Worm (Caenorhabditis elegans) whole organism, late embryonic: ENCODE measurements around the gene E02H1.1.

Experiments
- T23F11.4 ChIP-seq: fragments of 200-800 bp; sonication (Bioruptor generic); optimal IDR thresholded peaks from 2 replicates; lab custom pipeline; 2018; ENCODE audit warnings: mild to moderate bottlenecking, missing genetic modification characterization, missing compliant biosample characterization
- lin-11 ChIP-seq: fragments of 200-800 bp; sonication (Bioruptor generic); optimal IDR thresholded peaks from 2 replicates; lab custom pipeline; 2018; ENCODE audit warnings: mild to moderate bottlenecking, missing genetic modification characterization, missing compliant biosample characterization
- odd-2 ChIP-seq: sonication (generic microtip); optimal IDR thresholded peaks from 2 replicates; lab custom pipeline; 2017; ENCODE audit warnings: antibody characterized with exemption, mild to moderate bottlenecking, missing genetic modification characterization, missing compliant biosample characterization

DNA sequence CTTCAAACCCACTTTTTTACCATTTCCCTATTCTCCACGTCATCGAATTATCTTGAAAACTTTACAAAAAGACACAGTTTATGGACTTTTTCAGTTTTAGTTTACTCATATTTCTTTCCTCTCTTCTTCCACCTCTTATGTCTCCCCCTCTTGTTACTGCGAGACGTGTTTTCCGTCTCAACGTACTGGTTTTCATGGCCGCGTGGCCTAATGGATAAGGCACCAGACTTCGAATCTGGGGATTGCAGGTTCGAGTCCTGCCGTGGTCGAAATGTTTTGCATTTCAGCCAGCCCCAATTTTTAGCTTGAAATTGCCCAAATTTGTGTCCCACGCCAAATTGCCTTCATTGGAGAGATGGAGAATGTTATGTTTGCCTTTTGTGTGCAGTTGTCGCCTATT, 24.9 kb downstream of the E02H1.1 start:
- peak; percentile 75 for TF ChIP-seq lin-11 (tag; lab: Kevin White, UChicago)
- no peak for TF ChIP-seq odd-2
- TF ChIP-seq T23F11.4 (GFP tag; lab: Kevin White, UChicago), result peak; percentile 80
